Fruit fly (Drosophila melanogaster): Measurements from ENCODE around the gene borr.

Gene borr

DNA sequence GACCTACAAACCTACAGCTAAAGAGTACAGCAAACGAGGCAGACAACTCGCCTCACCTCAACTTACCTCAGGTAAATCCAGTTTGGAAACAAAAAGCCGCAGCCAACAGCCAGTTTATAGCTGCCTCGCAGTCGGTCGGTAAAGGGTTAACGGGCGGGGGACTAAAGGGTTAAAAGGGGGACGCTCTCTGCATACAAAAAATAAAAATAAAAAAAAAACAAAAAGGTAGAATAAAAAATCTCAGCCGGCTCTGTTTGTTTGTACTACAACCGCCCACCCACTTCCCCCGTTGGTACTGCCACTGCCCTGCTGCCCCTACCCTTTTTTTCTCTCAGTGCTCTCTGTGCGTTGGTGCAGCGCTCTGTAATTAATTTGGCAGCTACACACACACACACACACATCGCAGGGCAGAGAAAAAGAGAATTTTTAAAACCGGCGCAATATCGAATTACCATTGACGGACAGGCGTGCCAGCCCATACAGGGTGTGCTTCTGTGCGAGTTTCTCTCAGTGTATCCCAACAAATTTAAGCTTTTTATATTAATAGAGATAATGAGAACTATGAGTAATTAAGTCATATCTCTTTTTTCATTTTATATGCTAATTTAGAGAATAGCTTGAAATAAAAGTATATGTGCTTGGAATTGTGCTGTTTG is 28.4 kb downstream of the borr start (continued):
- TF ChIP-seq fkh (GFP tag; optimal IDR thresholded peaks at IDR 0.05) (no peak), eg (GFP tag; IDR thresholded peaks at IDR 0.05) (peak; percentile 78), CG6163 (GFP tag; IDR thresholded peaks at IDR 0.05) (peak; percentile 94), pdm3 (GFP tag; optimal IDR thresholded peaks at IDR 0.05) (peak; percentile 61), CG3032 (tag; optimal IDR thresholded peaks at IDR 0.05) (peak; percentile 68), Hr4 (GFP tag; optimal IDR thresholded peaks at IDR 0.05) (peak; percentile 42), Sox14 (GFP tag; optimal IDR thresholded peaks at IDR 0.05) (peak; percentile 64), dac (GFP tag; optimal IDR thresholded peaks at IDR 0.05) (no peak), OdsH (GFP tag; optimal IDR thresholded peaks at IDR 0.05) (peak; percentile 79), CG10631 (GFP tag; optimal IDR thresholded peaks at IDR 0.05) (peak; percentile 81), lz (GFP tag; optimal IDR thresholded peaks at IDR 0.05) (peak; percentile 78), CG4318 (GFP tag; optimal IDR thresholded peaks at IDR 0.05) (peak; percentile 23), achi (GFP tag; optimal IDR thresholded peaks at IDR 0.05) (peak; percentile 78), CG11294 (GFP tag; IDR thresholded peaks at IDR 0.05) (peak; percentile 59), CG6792 (GFP tag; optimal IDR thresholded peaks at IDR 0.05) (peak; percentile 87), CG15336 (GFP tag; IDR thresholded peaks at IDR 0.05) (peak; percentile 68), dsx (GFP tag; optimal IDR thresholded peaks at IDR 0.05; ENCODE audit: poor library complexity, severe bottlenecking) (peak; percentile 21), CG9139 (GFP tag; optimal IDR thresholded peaks at IDR 0.05) (peak; percentile 88), CG7368 (GFP tag; optimal IDR thresholded peaks at IDR 0.05) (peak; percentile 61), Eip75B (GFP tag; optimal IDR thresholded peaks at IDR 0.05) (peak; percentile 87), CG1621 (tag; optimal IDR thresholded peaks at IDR 0.05) (peak; percentile 73), Lpt (GFP tag; optimal IDR thresholded peaks at IDR 0.05) (peak; percentile 65), esn (GFP tag; optimal IDR thresholded peaks at IDR 0.05) (peak; percentile 78), CG6276 (GFP tag; optimal IDR thresholded peaks at IDR 0.05) (peak; percentile 17), CG11902 (GFP tag; optimal IDR thresholded peaks at IDR 0.05) (peak; percentile 81), CG6808 (GFP tag; optimal IDR thresholded peaks at IDR 0.05) (peak; percentile 86), Smox (GFP tag; optimal IDR thresholded peaks at IDR 0.05) (peak; percentile 66), CG16779 (tag; optimal IDR thresholded peaks at IDR 0.05) (peak; percentile 67), vri (GFP tag; optimal IDR thresholded peaks at IDR 0.05) (peak; percentile 36), acj6 (GFP tag; optimal IDR thresholded peaks at IDR 0.05) (peak; percentile 83), Eip93F (GFP tag; optimal IDR thresholded peaks at IDR 0.05) (peak; percentile 57), cyc (GFP tag; optimal IDR thresholded peaks at IDR 0.05) (peak; percentile 76), CG8119 (GFP tag; IDR thresholded peaks at IDR 0.05) (peak; percentile 74), Blimp-1 (GFP tag; optimal IDR thresholded peaks at IDR 0.05) (peak; percentile 53)

DNA sequence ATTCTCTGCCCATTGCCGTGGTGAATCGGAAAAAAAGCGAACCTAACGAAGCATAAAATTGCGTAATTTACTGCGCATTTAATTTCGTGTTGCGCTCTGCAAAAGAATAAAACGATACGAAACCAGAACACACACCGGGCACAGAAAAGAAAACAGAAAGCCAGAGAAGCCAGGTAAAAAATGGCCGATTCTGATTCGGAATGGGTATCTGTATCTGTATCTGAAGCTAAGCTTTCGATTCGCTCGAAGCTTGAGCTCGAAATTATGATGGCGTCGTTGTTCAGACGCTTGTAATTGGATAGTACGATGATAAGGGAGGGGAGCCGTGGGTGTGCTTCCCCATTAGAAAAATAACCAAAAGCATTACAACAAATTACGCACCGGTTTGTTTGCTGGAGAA is 29.7 kb downstream of the borr start:
- TF ChIP-seq CG3032 (tag; optimal IDR thresholded peaks at IDR 0.05) = no peak
- no peak for TF ChIP-seq CG8319 (GFP tag; optimal IDR thresholded peaks at IDR 0.05)
- TF ChIP-seq CG15336 (GFP tag; IDR thresholded peaks at IDR 0.05) = no peak
- TF ChIP-seq cyc (GFP tag; optimal IDR thresholded peaks at IDR 0.05) = no peak
- no peak for TF ChIP-seq fd59A (GFP tag; optimal IDR thresholded peaks at IDR 0.05)
- TF ChIP-seq Ets21C (GFP tag; optimal IDR thresholded peaks at IDR 0.05) = no peak
- no peak for TF ChIP-seq acj6 (GFP tag; optimal IDR thresholded peaks at IDR 0.05)
- no peak for TF ChIP-seq lz (GFP tag; optimal IDR thresholded peaks at IDR 0.05)

- TF ChIP-seq Hr38 (GFP tag; optimal IDR thresholded peaks at IDR 0.05) (no peak), Eip93F (GFP tag; optimal IDR thresholded peaks at IDR 0.05) (no peak), svp (GFP tag) (peak; percentile 99)
Measured at dm6 chr2L:9215899-9216298, 37.0 kb downstream of the borr start.
